Worm (Caenorhabditis elegans) whole organism, midembryonic: ENCODE results near the gene F41E6.15.

Experiments used
- T22C8.4 ChIP-seq: fragments of 200-800 bp; sonication (Bioruptor generic); IDR thresholded peaks from 2 replicates; pipeline ENCODE4 v1.3.6; 2022; ENCODE audit warnings: missing genetic modification characterization, missing compliant biosample characterization
- cog-1 ChIP-seq: sonication (generic microtip); optimal IDR thresholded peaks from 2 replicates; lab custom pipeline; 2016; ENCODE audit warnings: missing genetic modification characterization, missing compliant biosample characterization
- flt-1 ChIP-seq: fragments of 200-800 bp; sonication (Bioruptor generic); IDR thresholded peaks from 2 replicates; pipeline ENCODE4 v1.3.6; 2022; ENCODE audit warnings: missing genetic modification characterization, missing compliant biosample characterization
- klf-2 ChIP-seq: fragments of 200-800 bp; sonication (Bioruptor generic); conservative IDR thresholded peaks from 2 replicates; pipeline ENCODE4 v1.3.6; 2022; ENCODE audit warnings: missing genetic modification reagents, missing genetic modification characterization, missing compliant biosample characterization
- med-1 ChIP-seq: sonication (generic microtip); optimal IDR thresholded peaks from 2 replicates; lab custom pipeline; 2017; ENCODE audit warnings: missing genetic modification characterization, mild to moderate bottlenecking, missing compliant biosample characterization, antibody characterized with exemption, missing genetic modification reagents; ENCODE audit not compliant: insufficient read depth
- ref-1 ChIP-seq: fragments of 200-800 bp; sonication (Bioruptor generic); conservative IDR thresholded peaks from 2 replicates; pipeline ENCODE4 v1.3.6; 2022; ENCODE audit warnings: missing genetic modification reagents, missing genetic modification characterization, missing compliant biosample characterization
- tab-1 ChIP-seq: fragments of 200-800 bp; sonication (Bioruptor generic); IDR thresholded peaks from 2 replicates; pipeline ENCODE4 v1.3.6; 2022; ENCODE audit warnings: missing genetic modification characterization, missing compliant biosample characterization
- ztf-23 ChIP-seq: fragments of 200-800 bp; sonication (Bioruptor generic); IDR thresholded peaks from 2 replicates; pipeline ENCODE4 v1.3.6; 2022; ENCODE audit warnings: missing genetic modification reagents, missing genetic modification characterization, missing compliant biosample characterization
- ztf-29 ChIP-seq: fragments of 200-800 bp; sonication (Bioruptor generic); IDR thresholded peaks from 2 replicates; pipeline ENCODE4 v1.3.6; 2022; ENCODE audit warnings: missing genetic modification reagents, missing genetic modification characterization, missing compliant biosample characterization

F41E6.15 gene

ce11 chrV:8569841-8570361, 32.6 kb downstream of the F41E6.15 start, which contains the start of the genes F25G6.9 and symk-1:
TSS of gene F25G6.9 (minus strand) at chrV:8570000.
TSS of gene symk-1 (plus strand) at chrV:8570311.
- TF ChIP-seq med-1 (no peak), ztf-29 (GFP tag; lab: Robert Waterston, UW) (no peak), klf-2 (GFP tag; lab: Robert Waterston, UW) (no peak), flt-1 (no peak), cog-1 (tag; lab: Kevin White, UChicago) (no peak), ztf-23 (GFP tag; lab: Robert Waterston, UW) (no peak), ref-1 (GFP tag; lab: Robert Waterston, UW) (no peak), T22C8.4 (GFP tag; lab: Robert Waterston, UW) (no peak), tab-1 (GFP tag; lab: Robert Waterston, UW) (no peak)

DNA sequence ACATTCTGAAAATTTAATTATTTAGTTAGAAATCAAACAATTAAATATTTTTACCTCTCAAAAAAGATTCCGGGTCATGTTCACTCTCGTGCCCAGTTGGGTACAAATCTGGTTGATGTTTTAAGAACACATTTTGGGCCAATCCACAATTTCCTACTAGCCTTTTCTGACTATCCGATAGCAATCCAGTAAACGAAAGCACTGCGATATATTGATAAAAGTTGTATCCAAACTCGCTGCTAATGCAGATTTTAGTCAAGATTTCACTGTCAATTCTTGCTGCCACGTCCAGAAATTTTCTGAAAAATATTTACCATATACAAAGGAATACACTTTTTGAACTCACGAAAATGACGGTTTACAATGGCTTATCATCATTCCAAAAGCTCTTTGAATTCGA, 33.4 kb downstream of the F41E6.15 start:
- TF ChIP-seq ztf-23 (GFP tag; lab: Robert Waterston, UW) (no peak), flt-1 (no peak), ztf-29 (GFP tag; lab: Robert Waterston, UW) (no peak), med-1 (no peak), ref-1 (GFP tag; lab: Robert Waterston, UW) (no peak)

ce11 chrV:8565075-8565474, 37.5 kb downstream of the F41E6.15 start, which contains the start of gene F25G6.8:
TSS of gene F25G6.8 (minus strand) at chrV:8565175.
- TF ChIP-seq ref-1 (GFP tag; lab: Robert Waterston, UW) (no peak), tab-1 (GFP tag; lab: Robert Waterston, UW) (no peak), T22C8.4 (GFP tag; lab: Robert Waterston, UW) (no peak), flt-1 (no peak), ztf-23 (GFP tag; lab: Robert Waterston, UW) (no peak), klf-2 (GFP tag; lab: Robert Waterston, UW) (no peak), ztf-29 (GFP tag; lab: Robert Waterston, UW) (no peak), cog-1 (tag; lab: Kevin White, UChicago) (no peak), med-1 (no peak)

- TF ChIP-seq flt-1 (no peak), tab-1 (GFP tag; lab: Robert Waterston, UW) (no peak), med-1 (no peak), ref-1 (GFP tag; lab: Robert Waterston, UW) (no peak), ztf-29 (GFP tag; lab: Robert Waterston, UW) (no peak), ztf-23 (GFP tag; lab: Robert Waterston, UW) (no peak), T22C8.4 (GFP tag; lab: Robert Waterston, UW) (no peak), klf-2 (GFP tag; lab: Robert Waterston, UW) (no peak), cog-1 (tag; lab: Kevin White, UChicago) (no peak)
Measured at ce11 chrV:8560916-8561315, 41.6 kb downstream of the F41E6.15 start, which contains the start of gene acr-16. TSS of gene acr-16 (plus strand) at chrV:8561216.

DNA sequence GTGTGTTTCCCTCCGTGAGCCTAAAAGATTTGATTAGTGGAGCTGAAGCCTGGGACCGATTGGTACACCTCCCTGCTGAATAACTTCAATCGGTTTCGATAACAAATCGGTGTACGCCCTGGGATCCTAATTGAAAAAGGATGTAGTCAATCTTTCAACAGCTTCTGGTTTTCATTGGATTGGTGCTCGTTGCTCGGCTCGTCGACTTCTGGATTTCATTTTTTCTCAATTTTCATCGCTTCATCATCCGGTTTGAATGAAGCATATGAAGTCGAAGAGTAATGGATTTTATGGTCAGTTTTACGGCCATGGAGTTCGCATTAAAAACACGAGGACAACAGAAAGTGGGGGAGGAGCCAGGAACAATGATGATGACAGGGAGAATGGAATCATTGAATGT, 46.6 kb downstream of the F41E6.15 start:
- TF ChIP-seq ztf-29 (GFP tag; lab: Robert Waterston, UW) (no peak), ref-1 (GFP tag; lab: Robert Waterston, UW) (no peak), ztf-23 (GFP tag; lab: Robert Waterston, UW) (no peak), med-1 (no peak), klf-2 (GFP tag; lab: Robert Waterston, UW) (no peak), cog-1 (tag; lab: Kevin White, UChicago) (no peak), tab-1 (GFP tag; lab: Robert Waterston, UW) (no peak), flt-1 (no peak), T22C8.4 (GFP tag; lab: Robert Waterston, UW) (no peak)

ce11 chrV:8552460-8552859, 50.1 kb downstream of the F41E6.15 start, which contains the start of gene acr-15:
TSS of gene acr-15 (plus strand) at chrV:8552695.
- TF ChIP-seq ztf-29 (GFP tag; lab: Robert Waterston, UW), result no peak
- no peak for TF ChIP-seq cog-1 (tag; lab: Kevin White, UChicago)
- TF ChIP-seq tab-1 (GFP tag; lab: Robert Waterston, UW), result no peak
- TF ChIP-seq med-1, result no peak
- TF ChIP-seq ref-1 (GFP tag; lab: Robert Waterston, UW), result no peak
- TF ChIP-seq T22C8.4 (GFP tag; lab: Robert Waterston, UW), result no peak
- 0 out of 2 replicates have a peak, but pooled peaks have one; percentile 34 for TF ChIP-seq ztf-23 (GFP tag; lab: Robert Waterston, UW)
